Worm (Caenorhabditis elegans) whole organism, young adult: ENCODE measurements around the gene T01D3.6.

Experiments
- B0035.1 ChIP-seq: sonication (generic microtip); optimal IDR thresholded peaks from 2 replicates; lab custom pipeline; 2016; ENCODE audit warnings: missing genetic modification characterization, mild to moderate bottlenecking, missing compliant biosample characterization, missing genotype, missing genetic modification reagents
- C17E4.6 ChIP-seq: fragments of 200-800 bp; sonication (Bioruptor generic); IDR thresholded peaks from 2 replicates; pipeline ENCODE4 v1.3.6; 2022; ENCODE audit warnings: missing genetic modification reagents, missing genetic modification characterization, missing compliant biosample characterization
- D2030.7 ChIP-seq: fragments of 200-800 bp; sonication (Bioruptor generic); IDR thresholded peaks from 2 replicates; pipeline ENCODE4 v1.3.6; 2022; ENCODE audit warnings: missing genetic modification reagents, missing genetic modification characterization, missing compliant biosample characterization
- F23B12.7 ChIP-seq: sonication (generic microtip); optimal IDR thresholded peaks from 2 replicates; lab custom pipeline; 2017; ENCODE audit warnings: missing genetic modification characterization, mild to moderate bottlenecking, missing compliant biosample characterization, antibody characterized with exemption, moderate library complexity; ENCODE audit not compliant: insufficient read depth
- F33H1.4 ChIP-seq: fragments of 200-800 bp; sonication (Bioruptor generic); IDR thresholded peaks from 2 replicates; pipeline ENCODE4 v1.3.6; 2022; ENCODE audit warnings: missing genetic modification reagents, missing genetic modification characterization, missing compliant biosample characterization
- F52B5.7 ChIP-seq: sonication (generic microtip); optimal IDR thresholded peaks from 2 replicates; lab custom pipeline; 2016; ENCODE audit warnings: mild to moderate bottlenecking, missing genetic modification characterization, missing compliant biosample characterization
- F57C9.4 ChIP-seq: sonication (generic microtip); optimal IDR thresholded peaks from 2 replicates; lab custom pipeline; 2017; ENCODE audit warnings: mild to moderate bottlenecking, missing genetic modification characterization, missing compliant biosample characterization
- T26A5.8 ChIP-seq: sonication (generic microtip); optimal IDR thresholded peaks from 2 replicates; lab custom pipeline; 2016; ENCODE audit warnings: missing genetic modification characterization, missing compliant biosample characterization
- Y53G8AR.9 ChIP-seq: fragments of 200-800 bp; sonication (Bioruptor generic); conservative IDR thresholded peaks from 2 replicates; pipeline ENCODE4 v1.3.6; 2022; ENCODE audit warnings: missing genetic modification reagents, missing genetic modification characterization, missing compliant biosample characterization
- Y95B8A.8 ChIP-seq: fragments of 200-800 bp; sonication (Bioruptor generic); IDR thresholded peaks from 2 replicates; pipeline ENCODE4 v1.3.6; 2022; ENCODE audit warnings: missing genetic modification reagents, missing genetic modification characterization, missing compliant biosample characterization
- ZK185.1 ChIP-seq: sonication (generic microtip); optimal IDR thresholded peaks from 2 replicates; lab custom pipeline; 2016; ENCODE audit warnings: mild to moderate bottlenecking, missing genetic modification characterization, missing compliant biosample characterization; ENCODE audit not compliant: poor library complexity, severe bottlenecking
- atf-7 ChIP-seq: sonication (generic microtip); optimal IDR thresholded peaks from 2 replicates; lab custom pipeline; 2017; ENCODE audit warnings: mild to moderate bottlenecking, missing genetic modification characterization, missing compliant biosample characterization
- athp-1 ChIP-seq: sonication (generic microtip); optimal IDR thresholded peaks from 2 replicates; lab custom pipeline; 2017; ENCODE audit warnings: mild to moderate bottlenecking, missing genetic modification characterization, missing compliant biosample characterization
- attf-3 ChIP-seq: fragments of 200-800 bp; sonication (Bioruptor generic); conservative IDR thresholded peaks from 2 replicates; pipeline ENCODE4 v1.3.6; 2022; ENCODE audit warnings: missing genetic modification reagents, missing genetic modification characterization, missing compliant biosample characterization
- attf-5 ChIP-seq: fragments of 200-800 bp; sonication (Bioruptor generic); optimal IDR thresholded peaks from 2 replicates; lab custom pipeline; 2018; ENCODE audit warnings: mild to moderate bottlenecking, missing genetic modification characterization, missing compliant biosample characterization
- attf-6 ChIP-seq: fragments of 200-800 bp; sonication (Bioruptor generic); IDR thresholded peaks from 2 replicates; pipeline ENCODE4 v1.3.6; 2022; ENCODE audit warnings: missing genetic modification reagents, missing genetic modification characterization, missing compliant biosample characterization
- bed-2 ChIP-seq: fragments of 200-800 bp; sonication (Bioruptor generic); IDR thresholded peaks from 2 replicates; pipeline ENCODE4 v1.3.6; 2022; ENCODE audit warnings: missing genetic modification reagents, missing genetic modification characterization, missing compliant biosample characterization
- cebp-1 ChIP-seq, 2 experiments: fragments of 200-800 bp in 1 of 2; sonication (Bioruptor generic) in 1 of 2; sonication (generic microtip) in 1 of 2; IDR thresholded peaks in 1 of 2; optimal IDR thresholded peaks in 1 of 2; 2 replicates each; pipeline versions ENCODE4 v1.3.6 to Lab custom; 2017 to 2022; ENCODE audit warnings: missing compliant biosample characterization in 2 of 2, missing genetic modification characterization in 2 of 2, mild to moderate bottlenecking in 1 of 2, missing genetic modification reagents in 1 of 2, moderate library complexity in 1 of 2
- ceh-100 ChIP-seq: fragments of 200-800 bp; sonication (Bioruptor generic); IDR thresholded peaks from 2 replicates; pipeline ENCODE4 v1.3.6; 2022; ENCODE audit warnings: missing genetic modification reagents, missing genetic modification characterization, missing compliant biosample characterization
- ceh-58 ChIP-seq: fragments of 200-800 bp; sonication (Bioruptor generic); IDR thresholded peaks from 2 replicates; pipeline ENCODE4 v1.3.6; 2022; ENCODE audit warnings: missing genetic modification characterization, missing compliant biosample characterization
- efl-1 ChIP-seq: fragments of 150-350 bp; optimal IDR thresholded peaks from 2 replicates; lab custom pipeline; 2014; ENCODE audit warnings: missing biosample characterization, missing genetic modification reagents, missing genetic modification characterization
- egl-44 ChIP-seq: fragments of 200-800 bp; sonication (Bioruptor generic); IDR thresholded peaks from 2 replicates; pipeline ENCODE4 v1.3.6; 2022; ENCODE audit warnings: missing genetic modification reagents, missing genetic modification characterization, missing compliant biosample characterization
- ekl-4 ChIP-seq: fragments of 200-800 bp; sonication (Bioruptor generic); IDR thresholded peaks from 2 replicates; pipeline ENCODE4 v1.3.6; 2022; ENCODE audit warnings: missing genetic modification reagents, missing genetic modification characterization, missing compliant biosample characterization
- hsf-1 ChIP-seq: fragments of 200-800 bp; sonication (Bioruptor generic); IDR thresholded peaks from 2 replicates; pipeline ENCODE4 v1.3.6; 2022; ENCODE audit warnings: missing genetic modification reagents, missing genetic modification characterization, missing compliant biosample characterization
- lin-26 ChIP-seq: fragments of 200-800 bp; sonication (Bioruptor generic); IDR thresholded peaks from 2 replicates; pipeline ENCODE4 v1.3.6; 2022; ENCODE audit warnings: missing genetic modification reagents, missing genetic modification characterization, missing compliant biosample characterization
- lin-54 ChIP-seq: fragments of 200-800 bp; sonication (Bioruptor generic); optimal IDR thresholded peaks from 2 replicates; lab custom pipeline; 2018; ENCODE audit warnings: mild to moderate bottlenecking, missing genetic modification characterization, missing compliant biosample characterization
- lir-1 ChIP-seq: fragments of 200-800 bp; sonication (Bioruptor generic); conservative IDR thresholded peaks from 2 replicates; pipeline ENCODE4 v1.3.6; 2022; ENCODE audit warnings: missing genetic modification reagents, missing genetic modification characterization, missing compliant biosample characterization
- lsl-1 ChIP-seq: fragments of 200-800 bp; sonication (Bioruptor generic); optimal IDR thresholded peaks from 2 replicates; lab custom pipeline; 2018; ENCODE audit warnings: mild to moderate bottlenecking, missing genetic modification characterization, moderate library complexity, missing compliant biosample characterization
- madf-8 ChIP-seq: fragments of 200-800 bp; sonication (Bioruptor generic); conservative IDR thresholded peaks from 2 replicates; pipeline ENCODE4 v1.3.6; 2022; ENCODE audit warnings: missing genetic modification reagents, missing genetic modification characterization, missing compliant biosample characterization
- mes-4 ChIP-seq: sonication (generic microtip); optimal IDR thresholded peaks from 2 replicates; lab custom pipeline; 2016; ENCODE audit warnings: missing genotype, missing genetic modification characterization, missing compliant biosample characterization
- nfyb-1 ChIP-seq: fragments of 200-800 bp; sonication (Bioruptor generic); IDR thresholded peaks from 2 replicates; pipeline ENCODE4 v1.3.6; 2022; ENCODE audit warnings: missing genetic modification reagents, missing genetic modification characterization, missing compliant biosample characterization
- nhr-27 ChIP-seq: fragments of 200-800 bp; sonication (Bioruptor generic); optimal IDR thresholded peaks from 2 replicates; lab custom pipeline; 2018; ENCODE audit warnings: mild to moderate bottlenecking, missing genetic modification characterization, moderate library complexity, missing compliant biosample characterization
- pbrm-1 ChIP-seq: fragments of 200-800 bp; sonication (Bioruptor generic); IDR thresholded peaks from 2 replicates; pipeline ENCODE4 v1.3.6; 2022; ENCODE audit warnings: missing genetic modification reagents, missing genetic modification characterization, missing compliant biosample characterization
- rcor-1 ChIP-seq: fragments of 200-800 bp; sonication (Bioruptor generic); IDR thresholded peaks from 2 replicates; pipeline ENCODE4 v1.3.6; 2022; ENCODE audit warnings: missing genetic modification reagents, missing genetic modification characterization, missing compliant biosample characterization
- sdz-38 ChIP-seq: sonication (generic microtip); optimal IDR thresholded peaks from 2 replicates; lab custom pipeline; 2016; ENCODE audit warnings: missing genotype, missing genetic modification characterization, missing compliant biosample characterization
- snpc-3.4 ChIP-seq: sonication (generic microtip); optimal IDR thresholded peaks from 2 replicates; lab custom pipeline; 2017; ENCODE audit warnings: missing genetic modification characterization, mild to moderate bottlenecking, missing compliant biosample characterization, antibody characterized with exemption, moderate library complexity, missing genotype, missing genetic modification reagents
- snpc-4 ChIP-seq, 5 experiments: fragments of 150-350 bp in 1 of 5; sonication (generic microtip) in 4 of 5; optimal IDR thresholded peaks; 2 replicates each; lab custom pipeline; 2014 to 2018; ENCODE audit warnings: missing genetic modification characterization in 5 of 5, missing biosample characterization in 3 of 5, antibody characterized with exemption in 2 of 5, mild to moderate bottlenecking in 2 of 5, missing compliant biosample characterization in 2 of 5, missing genotype in 2 of 5, moderate library complexity in 2 of 5, missing genetic modification reagents in 1 of 5
- somi-1 ChIP-seq: fragments of 200-800 bp; sonication (Bioruptor generic); optimal IDR thresholded peaks from 2 replicates; lab custom pipeline; 2018; ENCODE audit warnings: mild to moderate bottlenecking, missing genetic modification characterization, missing compliant biosample characterization
- sptf-2 ChIP-seq: fragments of 200-800 bp; sonication (Bioruptor generic); optimal IDR thresholded peaks from 2 replicates; lab custom pipeline; 2018; ENCODE audit warnings: mild to moderate bottlenecking, missing genetic modification characterization, missing compliant biosample characterization
- tbp1 ChIP-seq: fragments of 200-800 bp; sonication (Bioruptor generic); optimal IDR thresholded peaks from 2 replicates; lab custom pipeline; 2018; ENCODE audit warnings: mild to moderate bottlenecking, missing genetic modification characterization, missing compliant biosample characterization
- tlf-1 ChIP-seq: fragments of 200-800 bp; sonication (Bioruptor generic); optimal IDR thresholded peaks from 2 replicates; lab custom pipeline; 2018; ENCODE audit warnings: mild to moderate bottlenecking, missing genetic modification characterization, missing compliant biosample characterization
- xnd-1 ChIP-seq: sonication (generic microtip); optimal IDR thresholded peaks from 2 replicates; lab custom pipeline; 2016; ENCODE audit warnings: missing genotype, missing genetic modification reagents, missing genetic modification characterization, missing compliant biosample characterization
- ztf-18 ChIP-seq: sonication (generic microtip); optimal IDR thresholded peaks from 2 replicates; lab custom pipeline; 2016; ENCODE audit warnings: missing genotype, mild to moderate bottlenecking, missing genetic modification characterization, missing compliant biosample characterization
- ztf-6 ChIP-seq: fragments of 200-800 bp; sonication (Bioruptor generic); IDR thresholded peaks from 2 replicates; pipeline ENCODE4 v1.3.6; 2022; ENCODE audit warnings: missing genetic modification reagents, missing genetic modification characterization, missing compliant biosample characterization

T01D3.6 gene

DNA sequence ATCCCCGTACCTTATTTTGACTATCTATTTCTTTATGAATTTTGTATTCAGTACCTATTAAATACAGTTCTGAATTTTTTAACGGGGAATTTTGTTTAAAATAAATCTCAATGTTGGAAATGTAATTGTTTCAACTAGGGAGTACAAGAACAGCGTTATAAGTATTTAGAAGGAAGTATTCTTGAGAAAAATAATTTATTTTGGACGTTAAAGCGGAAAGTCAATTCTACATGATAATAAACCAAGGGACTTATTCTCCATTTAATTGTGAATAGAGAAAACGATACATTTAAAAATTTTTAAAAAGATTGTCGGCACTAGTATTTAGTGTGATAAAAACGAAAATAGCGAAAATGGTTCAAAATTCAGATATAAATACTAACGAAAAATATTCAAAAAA is 47.5 kb upstream of the T01D3.6 start (continued):
- TF ChIP-seq egl-44: no peak
- no peak for TF ChIP-seq attf-5 (GFP tag; lab: Kevin White, UChicago)
- TF ChIP-seq ceh-58 (GFP tag; lab: Robert Waterston, UW): 0 out of 2 replicates have a peak, but pooled peaks have one; percentile 12
- TF ChIP-seq snpc-4 (GFP tag; optimal IDR thresholded peaks at IDR 0.05; lab: Kevin White, UChicago): no peak
- peak in 1 of 4 experiments; percentile 34 for TF ChIP-seq snpc-4 (tag; optimal IDR thresholded peaks at IDR 0.05; lab: Kevin White, UChicago)
- TF ChIP-seq C17E4.6 (GFP tag; lab: Robert Waterston, UW): no peak
- peak; percentile 73 for TF ChIP-seq Y95B8A.8 (GFP tag; lab: Robert Waterston, UW)
- TF ChIP-seq Y53G8AR.9 (GFP tag; lab: Robert Waterston, UW): peak; percentile 75; the same call in 1 of the 2 replicates
- peak; percentile 59 for TF ChIP-seq rcor-1 (GFP tag; lab: Robert Waterston, UW)
- peak; percentile 15 for TF ChIP-seq tlf-1 (GFP tag; lab: Kevin White, UChicago)
- TF ChIP-seq ztf-6 (GFP tag; lab: Robert Waterston, UW): no peak
- peak; percentile 4 for TF ChIP-seq mes-4
- peak; percentile 76 for TF ChIP-seq lin-26 (GFP tag; lab: Robert Waterston, UW)
- no peak for TF ChIP-seq somi-1 (GFP tag; lab: Kevin White, UChicago)
- peak; percentile 83 for TF ChIP-seq snpc-3.4 (tag; lab: Kevin White, UChicago)
- peak; percentile 25; the same call in 1 of the 2 replicates for TF ChIP-seq attf-6 (GFP tag; lab: Robert Waterston, UW)
- peak; percentile 64 for TF ChIP-seq athp-1 (tag; lab: Kevin White, UChicago)
- TF ChIP-seq ZK185.1 (tag; lab: Kevin White, UChicago): no peak
- TF ChIP-seq tbp1 (GFP tag; lab: Kevin White, UChicago): peak; percentile 45
- TF ChIP-seq nfyb-1 (GFP tag; lab: Robert Waterston, UW): 0 out of 2 replicates have a peak, but pooled peaks have one; percentile 22
- peak; percentile 34; the same call in 1 of the 2 replicates for TF ChIP-seq madf-8

DNA sequence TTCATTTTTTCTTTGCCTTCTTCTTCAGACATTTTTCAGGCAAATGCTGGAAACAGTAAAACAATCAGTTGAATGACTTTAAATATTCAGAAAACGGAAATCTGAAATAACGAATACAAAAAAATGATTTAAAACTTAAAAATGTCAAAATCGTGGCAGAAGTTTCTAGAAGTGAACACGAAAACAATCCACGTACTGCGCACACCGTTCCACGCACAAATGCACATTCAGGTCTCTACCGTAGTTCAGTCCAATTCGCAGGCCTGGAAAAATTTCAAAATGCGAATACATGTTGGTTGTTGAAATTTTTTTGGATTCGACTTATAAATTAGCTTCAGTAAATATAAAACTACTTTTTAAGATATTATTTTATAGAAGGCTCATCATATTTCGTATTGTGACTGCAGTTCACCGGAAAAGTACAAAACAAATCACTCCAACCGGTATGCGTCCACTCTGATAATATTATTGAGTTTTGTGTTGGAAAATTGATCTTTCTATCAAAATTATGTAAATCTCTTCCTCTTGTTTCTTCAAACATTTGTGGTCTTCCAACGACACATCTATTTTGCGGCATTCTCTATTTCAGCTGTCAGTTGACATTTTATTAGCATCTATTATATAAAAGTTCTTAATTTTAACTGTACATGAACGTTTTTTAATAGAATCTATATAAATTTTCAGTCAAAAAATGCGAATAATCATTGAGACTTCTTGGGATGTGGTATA is 44.5 kb upstream of the T01D3.6 start, which contains the start of the genes mip-2 and F58G11.4:
mip-2 (minus strand) TSS at position 48 of the 729 bp plus-strand sequence.
F58G11.4 (plus strand) TSS at position 679 of the 729 bp plus-strand sequence.
- TF ChIP-seq nfyb-1 (GFP tag; lab: Robert Waterston, UW): no peak
- TF ChIP-seq sdz-38: no peak
- no peak for TF ChIP-seq attf-3 (GFP tag; lab: Robert Waterston, UW)
- no peak for TF ChIP-seq cebp-1 (GFP tag; IDR thresholded peaks at IDR 0.05; lab: Robert Waterston, UW)
- no peak for TF ChIP-seq cebp-1 (tag; optimal IDR thresholded peaks at IDR 0.05; lab: Kevin White, UChicago)
- no peak for TF ChIP-seq atf-7 (tag; lab: Kevin White, UChicago)
- peak; percentile 96 for TF ChIP-seq hsf-1
- no peak for TF ChIP-seq F57C9.4 (tag; lab: Kevin White, UChicago)
- peak; percentile 43 for TF ChIP-seq F33H1.4 (GFP tag; lab: Robert Waterston, UW)
- no peak for TF ChIP-seq F23B12.7
- TF ChIP-seq bed-2 (GFP tag; lab: Robert Waterston, UW): no peak
- TF ChIP-seq lir-1 (GFP tag; lab: Robert Waterston, UW): no peak
- no peak for TF ChIP-seq F52B5.7
- TF ChIP-seq sptf-2 (GFP tag; lab: Kevin White, UChicago): no peak
- TF ChIP-seq efl-1 (GFP tag; lab: Kevin White, UChicago): peak; percentile 37
- TF ChIP-seq xnd-1 (tag; lab: Kevin White, UChicago): peak; percentile 58
- TF ChIP-seq ekl-4 (GFP tag; lab: Robert Waterston, UW): no peak
- peak; percentile 73 for TF ChIP-seq ztf-18 (tag; lab: Kevin White, UChicago)
- peak; percentile 55; the same call in 1 of the 2 replicates for TF ChIP-seq pbrm-1 (GFP tag; lab: Robert Waterston, UW)
- TF ChIP-seq B0035.1 (tag; lab: Kevin White, UChicago): no peak
- 0 out of 2 replicates have a peak, but pooled peaks have one; percentile 21 for TF ChIP-seq ceh-100 (GFP tag; lab: Robert Waterston, UW)
- TF ChIP-seq T26A5.8: no peak
- TF ChIP-seq somi-1 (GFP tag; lab: Kevin White, UChicago): no peak
- no peak for TF ChIP-seq nhr-27 (tag; lab: Kevin White, UChicago)
- no peak for TF ChIP-seq C17E4.6 (GFP tag; lab: Robert Waterston, UW)
- TF ChIP-seq lsl-1 (GFP tag; lab: Kevin White, UChicago): peak; percentile 90
- peak; percentile 9; the same call in 1 of the 2 replicates for TF ChIP-seq rcor-1 (GFP tag; lab: Robert Waterston, UW)
- peak; percentile 32 for TF ChIP-seq lin-54 (GFP tag; lab: Kevin White, UChicago)
- TF ChIP-seq attf-6 (GFP tag; lab: Robert Waterston, UW): no peak
- TF ChIP-seq D2030.7 (GFP tag; lab: Robert Waterston, UW): peak; percentile 43
